Worm (Caenorhabditis elegans) whole organism, early embryonic: ENCODE results near the gene W01A11.7.

Experiments
- B0310.2 ChIP-seq: sonication (generic microtip); optimal IDR thresholded peaks from 2 replicates; lab custom pipeline; 2016; ENCODE audit warnings: mild to moderate bottlenecking, missing genetic modification characterization, missing compliant biosample characterization
- F13C5.2 ChIP-seq: sonication (generic microtip); optimal IDR thresholded peaks from 2 replicates; lab custom pipeline; 2017; ENCODE audit warnings: mild to moderate bottlenecking, missing genetic modification characterization, inconsistent platforms, missing compliant biosample characterization
- aly-1 ChIP-seq: sonication (generic microtip); optimal IDR thresholded peaks from 2 replicates; lab custom pipeline; 2016; ENCODE audit warnings: missing genetic modification characterization, missing compliant biosample characterization
- ama-1 ChIP-seq: fragments of 150-350 bp; optimal IDR thresholded peaks from 2 replicates; lab custom pipeline; 2014
- ceh-13 ChIP-seq: fragments of 200-800 bp; sonication (Bioruptor generic); optimal IDR thresholded peaks from 2 replicates; lab custom pipeline; 2018; ENCODE audit warnings: mild to moderate bottlenecking, missing genetic modification characterization, missing compliant biosample characterization
- ceh-36 ChIP-seq: sonication (generic microtip); optimal IDR thresholded peaks from 2 replicates; lab custom pipeline; 2016; ENCODE audit warnings: missing genetic modification characterization, inconsistent platforms, missing compliant biosample characterization
- ets-7 ChIP-seq: sonication (generic microtip); optimal IDR thresholded peaks from 2 replicates; lab custom pipeline; 2016; ENCODE audit warnings: missing genotype, missing genetic modification characterization, missing compliant biosample characterization
- flt-1 ChIP-seq: fragments of 200-800 bp; sonication (Bioruptor generic); IDR thresholded peaks from 2 replicates; pipeline ENCODE4 v1.3.6; 2022; ENCODE audit warnings: missing genetic modification characterization, missing compliant biosample characterization
- hmbx-1 ChIP-seq: sonication (generic microtip); optimal IDR thresholded peaks from 2 replicates; lab custom pipeline; 2016; ENCODE audit warnings: mild to moderate bottlenecking, missing genetic modification characterization, missing compliant biosample characterization
- hmg-4 ChIP-seq: fragments of 200-800 bp; sonication (Bioruptor generic); optimal IDR thresholded peaks from 2 replicates; lab custom pipeline; 2018; ENCODE audit warnings: mild to moderate bottlenecking, missing genetic modification characterization, missing compliant biosample characterization
- hnd-1 ChIP-seq: sonication (generic microtip); optimal IDR thresholded peaks from 2 replicates; lab custom pipeline; 2016; ENCODE audit warnings: missing genetic modification characterization, missing compliant biosample characterization
- pes-1 ChIP-seq: fragments of 200-800 bp; sonication (Bioruptor generic); IDR thresholded peaks from 2 replicates; pipeline ENCODE4 v1.3.6; 2022; ENCODE audit warnings: missing genetic modification reagents, missing genetic modification characterization, missing compliant biosample characterization
- scrt-1 ChIP-seq: fragments of 200-800 bp; sonication (Bioruptor generic); IDR thresholded peaks from 2 replicates; pipeline ENCODE4 v1.3.6; 2022; ENCODE audit warnings: missing genetic modification characterization, missing compliant biosample characterization
- sea-1 ChIP-seq: fragments of 200-800 bp; sonication (Bioruptor generic); conservative IDR thresholded peaks from 2 replicates; pipeline ENCODE4 v1.3.6; 2022; ENCODE audit warnings: missing genetic modification characterization, missing compliant biosample characterization
- tbx-11 ChIP-seq: fragments of 200-800 bp; sonication (Bioruptor generic); IDR thresholded peaks from 2 replicates; pipeline ENCODE4 v1.3.6; 2022; ENCODE audit warnings: missing genetic modification characterization, missing compliant biosample characterization
- tbx-37 ChIP-seq: fragments of 200-800 bp; sonication (Bioruptor generic); conservative IDR thresholded peaks from 2 replicates; pipeline ENCODE4 v1.3.6; 2022; ENCODE audit warnings: missing genetic modification reagents, missing genetic modification characterization, missing compliant biosample characterization
- tra-4 ChIP-seq: sonication (generic microtip); optimal IDR thresholded peaks from 2 replicates; lab custom pipeline; 2017; ENCODE audit warnings: missing genetic modification characterization, missing compliant biosample characterization

Gene W01A11.7

ce11 chrV:6498441-6498840 lies 6.7 kb downstream of the W01A11.7 start:
- TF ChIP-seq B0310.2 (tag; lab: Kevin White, UChicago) (no peak), hmg-4 (GFP tag; lab: Kevin White, UChicago) (no peak), ceh-13 (GFP tag; lab: Kevin White, UChicago) (no peak), sea-1 (no peak)

- no peak for TF ChIP-seq ceh-36 (tag; lab: Kevin White, UChicago)
- no peak for TF ChIP-seq aly-1 (tag; lab: Kevin White, UChicago)
- TF ChIP-seq sea-1 = no peak
- TF ChIP-seq tbx-11 = no peak
- no peak for TF ChIP-seq ceh-13 (GFP tag; lab: Kevin White, UChicago)
- no peak for TF ChIP-seq F13C5.2 (tag; lab: Kevin White, UChicago)
These were observed 8.5 kb downstream of the W01A11.7 start, which contains the start of gene dgtr-1 for ce11 chrV:6496611-6497158. Gene dgtr-1, plus strand, starts transcription at chrV:6497108.

- TF ChIP-seq hmbx-1 (tag; lab: Kevin White, UChicago) (no peak), tbx-11 (no peak), ama-1 (lab: Kevin White, UChicago) (no peak), ceh-13 (GFP tag; lab: Kevin White, UChicago) (no peak), sea-1 (no peak), B0310.2 (tag; lab: Kevin White, UChicago) (no peak), tbx-37 (GFP tag; lab: Robert Waterston, UW) (no peak), hnd-1 (tag; lab: Kevin White, UChicago) (no peak), scrt-1 (GFP tag; lab: Robert Waterston, UW) (no peak), tra-4 (tag; lab: Kevin White, UChicago) (no peak), F13C5.2 (tag; lab: Kevin White, UChicago) (no peak), flt-1 (no peak), hmg-4 (GFP tag; lab: Kevin White, UChicago) (no peak), aly-1 (tag; lab: Kevin White, UChicago) (no peak), pes-1 (no peak), ceh-36 (tag; lab: Kevin White, UChicago) (no peak)
These were observed 9.8 kb downstream of the W01A11.7 start for ce11 chrV:6495353-6495752.

ce11 chrV:6493821-6494220 lies 11.4 kb downstream of the W01A11.7 start, which contains the start of gene cpt-6:
Gene cpt-6, minus strand, starts transcription at chrV:6493921.
- TF ChIP-seq aly-1 (tag; lab: Kevin White, UChicago) = no peak
- TF ChIP-seq tbx-11 = no peak
- no peak for TF ChIP-seq ceh-36 (tag; lab: Kevin White, UChicago)
- no peak for TF ChIP-seq ceh-13 (GFP tag; lab: Kevin White, UChicago)
- no peak for TF ChIP-seq B0310.2 (tag; lab: Kevin White, UChicago)
- TF ChIP-seq pes-1 = no peak
- TF ChIP-seq scrt-1 (GFP tag; lab: Robert Waterston, UW) = no peak
- no peak for TF ChIP-seq ets-7 (tag; lab: Kevin White, UChicago)
- TF ChIP-seq F13C5.2 (tag; lab: Kevin White, UChicago) = no peak
- TF ChIP-seq hmbx-1 (tag; lab: Kevin White, UChicago) = no peak
- no peak for TF ChIP-seq hmg-4 (GFP tag; lab: Kevin White, UChicago)
- no peak for TF ChIP-seq hnd-1 (tag; lab: Kevin White, UChicago)

- TF ChIP-seq ets-7 (tag; lab: Kevin White, UChicago) (no peak), aly-1 (tag; lab: Kevin White, UChicago) (no peak), ceh-13 (GFP tag; lab: Kevin White, UChicago) (no peak), pes-1 (no peak), F13C5.2 (tag; lab: Kevin White, UChicago) (no peak), tbx-11 (no peak), tra-4 (tag; lab: Kevin White, UChicago) (no peak), ceh-36 (tag; lab: Kevin White, UChicago) (no peak), B0310.2 (tag; lab: Kevin White, UChicago) (no peak)
These were observed 12.7 kb downstream of the W01A11.7 start for ce11 chrV:6492497-6492896.

ce11 chrV:6488849-6489248 lies 16.3 kb downstream of the W01A11.7 start, which contains the start of gene lec-10:
Gene lec-10, minus strand, starts transcription at chrV:6489120.
- TF ChIP-seq tbx-37 (GFP tag; lab: Robert Waterston, UW) (no peak), pes-1 (no peak), aly-1 (tag; lab: Kevin White, UChicago) (no peak), tra-4 (tag; lab: Kevin White, UChicago) (no peak), hmbx-1 (tag; lab: Kevin White, UChicago) (no peak), scrt-1 (GFP tag; lab: Robert Waterston, UW) (no peak), tbx-11 (no peak), F13C5.2 (tag; lab: Kevin White, UChicago) (no peak), sea-1 (no peak), ets-7 (tag; lab: Kevin White, UChicago) (no peak), hnd-1 (tag; lab: Kevin White, UChicago) (no peak)

- TF ChIP-seq ets-7 (tag; lab: Kevin White, UChicago) (no peak), pes-1 (no peak), aly-1 (tag; lab: Kevin White, UChicago) (no peak)
These were observed 17.3 kb downstream of the W01A11.7 start for ce11 chrV:6487878-6488277.

ce11 chrV:6485109-6485508 lies 20.1 kb downstream of the W01A11.7 start:
- TF ChIP-seq aly-1 (tag; lab: Kevin White, UChicago) = no peak
- peak; percentile 3 for TF ChIP-seq F13C5.2 (tag; lab: Kevin White, UChicago)
